Fruit fly (Drosophila melanogaster) S2 (cell line): Measurements from ENCODE around the gene Polr1D.

ENCODE experiments used
- CG8478 ChIP-seq: fragments of >200 bp; optimal IDR thresholded peaks from 2 replicates; lab custom pipeline; 2018
- CTCF ChIP-seq, 2 experiments: fragments of >200 bp; optimal IDR thresholded peaks; 2 replicates each; lab custom pipeline; 2018

dm6 chr2L:19089385-19089784 is 45.6 kb downstream of the Polr1D start:
- TF ChIP-seq CG8478 (lab: Kevin White, UChicago) (no peak), CTCF (optimal IDR thresholded peaks at IDR 0.05; lab: Kevin White, UChicago) (no peak)
